Worm (Caenorhabditis elegans): Measurements from ENCODE around the gene T06C12.11.

- TF ChIP-seq F13H6.1 (tag; optimal IDR thresholded peaks at IDR 0.05) (peak; percentile 57), nhr-12 (tag; optimal IDR thresholded peaks at IDR 0.05) (no peak), unc-62 (GFP tag; optimal IDR thresholded peaks at IDR 0.05) (no peak), lin-39 (tag; optimal IDR thresholded peaks at IDR 0.05) (no peak), nhr-237 (tag; optimal IDR thresholded peaks at IDR 0.05) (no peak), nhr-77 (tag; optimal IDR thresholded peaks at IDR 0.05) (no peak), mdl-1 (tag; optimal IDR thresholded peaks at IDR 0.05) (no peak), ztf-11 (tag; optimal IDR thresholded peaks at IDR 0.05) (no peak), nhr-21 (tag; optimal IDR thresholded peaks at IDR 0.05) (peak; percentile 57), R02D3.7 (tag; optimal IDR thresholded peaks at IDR 0.05) (no peak), nhr-23 (tag; optimal IDR thresholded peaks at IDR 0.05) (no peak), mbf-1 (tag; optimal IDR thresholded peaks at IDR 0.05) (no peak)
These were observed 12.1 kb upstream of the T06C12.11 start for ce11 chrV:15880705-15881104.
